Fruit fly (Drosophila melanogaster): ENCODE measurements around the gene CG3557.
A peak's percentile ranks its signal among the peaks of the same experiment; 100 is the strongest.

The CG3557 gene

dm6 chr2L:2357228-2357656, 28.4 kb downstream of the CG3557 start, which contains the start of gene CG9967:
CG9967 (minus strand) TSS chr2L:2357356.
- TF ChIP-seq CG7556 (GFP tag; optimal IDR thresholded peaks at IDR 0.05) (peak; percentile 8), kah (GFP tag; optimal IDR thresholded peaks at IDR 0.05) (no peak), crp (GFP tag; optimal IDR thresholded peaks at IDR 0.05) (peak; percentile 54 to 91), Lim3 (GFP tag; IDR thresholded peaks at IDR 0.05) (no peak), PHDP (tag; optimal IDR thresholded peaks at IDR 0.05) (no peak), disco-r (GFP tag; optimal IDR thresholded peaks at IDR 0.05) (no peak), TFAM (GFP tag; optimal IDR thresholded peaks at IDR 0.05) (no peak), fd3F (GFP tag; optimal IDR thresholded peaks at IDR 0.05) (no peak), CG7786 (GFP tag; optimal IDR thresholded peaks at IDR 0.05) (no peak), pita (GFP tag; optimal IDR thresholded peaks at IDR 0.05) (no peak), Sin3A (optimal IDR thresholded peaks at IDR 0.05) (peak; percentile 47), ap (GFP tag; IDR thresholded peaks at IDR 0.05) (no peak), Chrac-16 (GFP tag; optimal IDR thresholded peaks at IDR 0.05) (peak; percentile 1), CG12071 (GFP tag; optimal IDR thresholded peaks at IDR 0.05) (no peak), Fer1 (GFP tag; optimal IDR thresholded peaks at IDR 0.05) (peak; percentile 31), CG2889 (GFP tag; IDR thresholded peaks at IDR 0.05) (no peak), Bteb2 (GFP tag; optimal IDR thresholded peaks at IDR 0.05) (no peak), CG13424 (tag; optimal IDR thresholded peaks at IDR 0.05) (peak; percentile 31), lola (GFP tag; optimal IDR thresholded peaks at IDR 0.05) (no peak), Dek (tag; optimal IDR thresholded peaks at IDR 0.05) (no peak), jing (GFP tag; optimal IDR thresholded peaks at IDR 0.05) (no peak), CG4424 (GFP tag; optimal IDR thresholded peaks at IDR 0.05) (no peak), ac (GFP tag; optimal IDR thresholded peaks at IDR 0.05) (no peak), CG34376 (GFP tag; optimal IDR thresholded peaks at IDR 0.05) (no peak), CG13894 (tag; optimal IDR thresholded peaks at IDR 0.05) (no peak), CG17612 (GFP tag; IDR thresholded peaks at IDR 0.05) (no peak), repo (GFP tag; optimal IDR thresholded peaks at IDR 0.05) (no peak), CG7372 (GFP tag; IDR thresholded peaks at IDR 0.05) (no peak), CTCF (GFP tag; optimal IDR thresholded peaks at IDR 0.05) (no peak), CG15479 (GFP tag; optimal IDR thresholded peaks at IDR 0.05) (no peak), Hey (tag; optimal IDR thresholded peaks at IDR 0.05) (no peak), hth (optimal IDR thresholded peaks at IDR 0.05) (no peak), CG5953 (GFP tag; IDR thresholded peaks at IDR 0.05) (no peak), mam (GFP tag; optimal IDR thresholded peaks at IDR 0.05) (no peak), CG12659 (GFP tag; optimal IDR thresholded peaks at IDR 0.05) (peak; percentile 44), tio (GFP tag; optimal IDR thresholded peaks at IDR 0.05) (no peak), lmd (GFP tag; IDR thresholded peaks at IDR 0.05) (no peak), CG17361 (GFP tag; IDR thresholded peaks at IDR 0.05) (peak; percentile 24; the same call in 1 of the 3 replicates), knrl (GFP tag; IDR thresholded peaks at IDR 0.05; ENCODE audit: partially characterized antibody) (0 out of 3 replicates have a peak, but pooled peaks have one; percentile 31), Camta (GFP tag; optimal IDR thresholded peaks at IDR 0.05) (no peak), E2f1 (GFP tag; IDR thresholded peaks at IDR 0.05) (no peak), Dref (GFP tag; IDR thresholded peaks at IDR 0.05) (peak; percentile 51), CG4617 (GFP tag; optimal IDR thresholded peaks at IDR 0.05; ENCODE audit: borderline replicate concordance) (peak; percentile 17), CG5180 (GFP tag; optimal IDR thresholded peaks at IDR 0.05) (no peak), CG30431 (GFP tag; optimal IDR thresholded peaks at IDR 0.05) (no peak), Pdp1 (GFP tag; optimal IDR thresholded peaks at IDR 0.05) (no peak), sim (GFP tag; IDR thresholded peaks at IDR 0.05) (no peak), lbe (GFP tag; optimal IDR thresholded peaks at IDR 0.05) (peak; percentile 45), corto (GFP tag; optimal IDR thresholded peaks at IDR 0.05) (no peak), Asciz (GFP tag; optimal IDR thresholded peaks at IDR 0.05) (no peak), sd (tag; optimal IDR thresholded peaks at IDR 0.05) (no peak), Lhr (GFP tag; optimal IDR thresholded peaks at IDR 0.05) (no peak)

All from whole organism, embryonic.